Worm (Caenorhabditis elegans) whole organism, L1 larva: ENCODE data around the gene lelo-3.

ENCODE experiments used
- C04F5.9 ChIP-seq: sonication (generic microtip); optimal IDR thresholded peaks from 2 replicates; lab custom pipeline; 2016; ENCODE audit warnings: missing genetic modification characterization, missing compliant biosample characterization
- aha-1 ChIP-seq: fragments of 150-350 bp; optimal IDR thresholded peaks from 2 replicates; lab custom pipeline; 2014; ENCODE audit warnings: missing biosample characterization, missing genetic modification characterization
- alr-1 ChIP-seq: fragments of 200-800 bp; sonication (Bioruptor generic); optimal IDR thresholded peaks from 2 replicates; lab custom pipeline; 2018; ENCODE audit warnings: borderline replicate concordance, mild to moderate bottlenecking, missing genetic modification characterization, missing compliant biosample characterization
- aly-2 ChIP-seq: fragments of 150-350 bp; optimal IDR thresholded peaks from 2 replicates; lab custom pipeline; 2014; ENCODE audit warnings: missing biosample characterization, missing genetic modification characterization
- blmp-1 ChIP-seq: fragments of 150-350 bp; optimal IDR thresholded peaks from 2 replicates; lab custom pipeline; 2014; ENCODE audit warnings: missing biosample characterization, missing genetic modification characterization
- ceh-82 ChIP-seq, 3 experiments: fragments of 150-350 bp in 1 of 3; sonication (generic microtip) in 2 of 3; optimal IDR thresholded peaks; 2 replicates each; lab custom pipeline; 2014 to 2017; ENCODE audit warnings: missing biosample characterization in 3 of 3, missing genetic modification characterization in 3 of 3
- ceh-88 ChIP-seq: fragments of 200-800 bp; sonication (Bioruptor generic); IDR thresholded peaks from 2 replicates; pipeline ENCODE4 v1.3.6; 2022; ENCODE audit warnings: missing genetic modification characterization, missing compliant biosample characterization
- dpl-1 ChIP-seq, 3 experiments: fragments of 150-350 bp in 2 of 3; sonication (generic microtip) in 1 of 3; optimal IDR thresholded peaks; 2 replicates each; lab custom pipeline; 2014 to 2017; ENCODE audit warnings: missing biosample characterization in 3 of 3, missing genetic modification characterization in 3 of 3, missing genetic modification reagents in 3 of 3
- dsc-1 ChIP-seq: sonication (generic microtip); optimal IDR thresholded peaks from 2 replicates; lab custom pipeline; 2016; ENCODE audit warnings: mild to moderate bottlenecking, missing genetic modification characterization, missing compliant biosample characterization
- efl-1 ChIP-seq, 4 experiments: fragments of 150-350 bp; optimal IDR thresholded peaks in 3 of 4; peaks in 1 of 4; 1 replicate in 1 of 4; 2 replicates in 3 of 4; lab custom pipeline; 2014; ENCODE audit warnings: missing biosample characterization in 2 of 4, missing genetic modification characterization in 2 of 4, missing genetic modification reagents in 2 of 4
- egl-27 ChIP-seq, 2 experiments: fragments of 150-350 bp in 1 of 2; sonication (generic microtip); optimal IDR thresholded peaks; 3 replicates each; lab custom pipeline; 2017 to 2018; ENCODE audit warnings: missing biosample characterization in 2 of 2, missing genetic modification characterization in 2 of 2, missing genetic modification reagents in 2 of 2
- elt-2 ChIP-seq: sonication (generic microtip); optimal IDR thresholded peaks from 2 replicates; lab custom pipeline; 2016; ENCODE audit warnings: missing genetic modification characterization, mild to moderate bottlenecking, inconsistent platforms, missing compliant biosample characterization, missing genetic modification reagents
- elt-3 ChIP-seq, 6 experiments: fragments of 150-350 bp in 1 of 6; sonication (generic microtip); optimal IDR thresholded peaks; 2 replicates each; lab custom pipeline; 2017 to 2018; ENCODE audit warnings: missing biosample characterization in 6 of 6, missing genetic modification characterization in 6 of 6, inconsistent platforms in 1 of 6
- fkh-4 ChIP-seq: sonication (generic microtip); optimal IDR thresholded peaks from 2 replicates; lab custom pipeline; 2016; ENCODE audit warnings: missing compliant biosample characterization, missing genetic modification characterization, borderline replicate concordance
- hlh-17 ChIP-seq: fragments of 200-800 bp; sonication (Bioruptor generic); optimal IDR thresholded peaks from 2 replicates; lab custom pipeline; 2018; ENCODE audit warnings: missing genetic modification characterization, mild to moderate bottlenecking, missing compliant biosample characterization, moderate library complexity, borderline replicate concordance
- hlh-4 ChIP-seq: sonication (generic microtip); optimal IDR thresholded peaks from 2 replicates; lab custom pipeline; 2016; ENCODE audit warnings: mild to moderate bottlenecking, missing genetic modification characterization, missing compliant biosample characterization
- isw-1 ChIP-seq: fragments of 200-800 bp; sonication (Bioruptor generic); IDR thresholded peaks from 2 replicates; pipeline ENCODE4 v1.3.6; 2022; ENCODE audit warnings: missing genetic modification characterization, missing compliant biosample characterization
- lin-13 ChIP-seq: fragments of 150-350 bp; optimal IDR thresholded peaks from 2 replicates; lab custom pipeline; 2014; ENCODE audit warnings: missing biosample characterization, missing genetic modification reagents, missing genetic modification characterization
- lin-14 ChIP-seq: fragments of 200-800 bp; sonication (Bioruptor generic); optimal IDR thresholded peaks from 2 replicates; lab custom pipeline; 2018; ENCODE audit warnings: mild to moderate bottlenecking, missing genetic modification characterization, moderate library complexity, missing compliant biosample characterization
- lin-35 ChIP-seq, 2 experiments: fragments of 150-350 bp; optimal IDR thresholded peaks; 2 replicates each; lab custom pipeline; 2014; ENCODE audit warnings: missing biosample characterization in 2 of 2, missing genetic modification characterization in 2 of 2, missing genetic modification reagents in 2 of 2
- lir-3 ChIP-seq: sonication (generic microtip); optimal IDR thresholded peaks from 2 replicates; lab custom pipeline; 2016; ENCODE audit warnings: mild to moderate bottlenecking, missing genetic modification characterization, moderate library complexity, missing compliant biosample characterization; ENCODE audit not compliant: poor library complexity
- lsy-2 ChIP-seq, 2 experiments: fragments of 150-350 bp; optimal IDR thresholded peaks; 2 replicates each; lab custom pipeline; 2014; ENCODE audit warnings: missing biosample characterization in 2 of 2, missing genetic modification characterization in 2 of 2
- mab-9 ChIP-seq: fragments of 200-800 bp; sonication (Bioruptor generic); IDR thresholded peaks from 2 replicates; pipeline ENCODE4 v1.3.6; 2022; ENCODE audit warnings: missing genetic modification reagents, missing genetic modification characterization, missing compliant biosample characterization
- nhr-12 ChIP-seq: sonication (generic microtip); optimal IDR thresholded peaks from 2 replicates; lab custom pipeline; 2017; ENCODE audit warnings: missing biosample characterization, missing genetic modification characterization
- nhr-19 ChIP-seq: fragments of 200-800 bp; sonication (Bioruptor generic); conservative IDR thresholded peaks from 2 replicates; pipeline ENCODE4 v1.3.6; 2022; ENCODE audit warnings: missing genetic modification characterization, missing compliant biosample characterization
- nhr-20 ChIP-seq: sonication (generic microtip); optimal IDR thresholded peaks from 2 replicates; lab custom pipeline; 2016; ENCODE audit warnings: mild to moderate bottlenecking, missing genetic modification characterization, missing compliant biosample characterization
- nhr-28 ChIP-seq: fragments of 150-350 bp; optimal IDR thresholded peaks from 2 replicates; lab custom pipeline; 2014; ENCODE audit warnings: missing biosample characterization, missing genetic modification characterization
- nhr-71 ChIP-seq: sonication (generic microtip); optimal IDR thresholded peaks from 2 replicates; lab custom pipeline; 2016; ENCODE audit warnings: mild to moderate bottlenecking, missing genetic modification characterization, moderate library complexity, missing compliant biosample characterization
- nhr-76 ChIP-seq: sonication (generic microtip); optimal IDR thresholded peaks from 2 replicates; lab custom pipeline; 2017; ENCODE audit warnings: missing biosample characterization, missing genetic modification characterization
- nhr-77 ChIP-seq: fragments of 150-350 bp; optimal IDR thresholded peaks from 2 replicates; lab custom pipeline; 2014; ENCODE audit warnings: missing biosample characterization, missing genetic modification characterization
- nhr-84 ChIP-seq: sonication (generic microtip); optimal IDR thresholded peaks from 2 replicates; lab custom pipeline; 2017; ENCODE audit warnings: missing biosample characterization, missing genetic modification characterization
- nhr-85 ChIP-seq: sonication (generic microtip); peaks from one replicate; lab custom pipeline; 2016; ENCODE audit warnings: missing genetic modification characterization, inconsistent platforms, missing compliant biosample characterization
- nhr-90 ChIP-seq: sonication (generic microtip); optimal IDR thresholded peaks from 2 replicates; lab custom pipeline; 2016; ENCODE audit warnings: mild to moderate bottlenecking, missing genetic modification characterization, missing compliant biosample characterization; ENCODE audit not compliant: poor library complexity
- pax-3 ChIP-seq: fragments of 200-800 bp; sonication (Bioruptor generic); optimal IDR thresholded peaks from 2 replicates; lab custom pipeline; 2018; ENCODE audit warnings: mild to moderate bottlenecking, missing genetic modification characterization, moderate library complexity, missing compliant biosample characterization
- snu-23 ChIP-seq: sonication (generic microtip); optimal IDR thresholded peaks from 2 replicates; lab custom pipeline; 2016; ENCODE audit warnings: missing genetic modification characterization, missing compliant biosample characterization
- sox-4 ChIP-seq: sonication (generic microtip); optimal IDR thresholded peaks from 2 replicates; lab custom pipeline; 2016; ENCODE audit warnings: missing genetic modification characterization, missing compliant biosample characterization
- sptf-1 ChIP-seq: fragments of 150-350 bp; optimal IDR thresholded peaks from 2 replicates; lab custom pipeline; 2014; ENCODE audit warnings: missing biosample characterization, missing genetic modification characterization
- sup-37 ChIP-seq: fragments of 200-800 bp; sonication (Bioruptor generic); optimal IDR thresholded peaks from 2 replicates; lab custom pipeline; 2018; ENCODE audit warnings: mild to moderate bottlenecking, missing genetic modification characterization, missing compliant biosample characterization
- swsn-7 ChIP-seq: sonication (generic microtip); optimal IDR thresholded peaks from 2 replicates; lab custom pipeline; 2016; ENCODE audit warnings: missing genetic modification characterization, missing compliant biosample characterization
- tbx-2 ChIP-seq: sonication (generic microtip); optimal IDR thresholded peaks from 2 replicates; lab custom pipeline; 2016; ENCODE audit warnings: missing genetic modification characterization, missing compliant biosample characterization
- unc-130 ChIP-seq: fragments of 150-350 bp; optimal IDR thresholded peaks from 2 replicates; lab custom pipeline; 2017; ENCODE audit warnings: missing biosample characterization, missing genetic modification characterization, inconsistent platforms
- unc-86 ChIP-seq: sonication (generic microtip); optimal IDR thresholded peaks from 2 replicates; lab custom pipeline; 2016; ENCODE audit warnings: missing genetic modification characterization, missing compliant biosample characterization
- xbp-1 ChIP-seq: sonication (generic microtip); optimal IDR thresholded peaks from 2 replicates; lab custom pipeline; 2016; ENCODE audit warnings: missing genetic modification characterization, missing compliant biosample characterization

lelo-3 gene

ce11 chrX:6026732-6027528, 4.6 kb upstream of the lelo-3 start:
- no peak for TF ChIP-seq nhr-76 (tag; lab: Kevin White, UChicago)
- TF ChIP-seq elt-2 (tag; lab: Kevin White, UChicago) = peak; percentile 42
- TF ChIP-seq blmp-1 (tag; lab: Kevin White, UChicago) = peak; percentile 94

ce11 chrX:6024977-6025376, 2.6 kb upstream of the lelo-3 start:
- TF ChIP-seq elt-2 (tag; lab: Kevin White, UChicago) (peak; percentile 58), nhr-20 (tag; lab: Kevin White, UChicago) (peak; percentile 21), unc-86 (tag; lab: Kevin White, UChicago) (no peak), sptf-1 (tag; lab: Kevin White, UChicago) (no peak), isw-1 (GFP tag; lab: Robert Waterston, UW) (no peak), lin-35 (GFP tag; optimal IDR thresholded peaks at IDR 0.05; lab: Kevin White, UChicago) (peak in 1 of 2 experiments; percentile 40), nhr-90 (peak; percentile 40), lir-3 (no peak), nhr-71 (tag; lab: Kevin White, UChicago) (peak; percentile 34)

ce11 chrX:6020782-6021181, 1.6 kb downstream of the lelo-3 start:
- TF ChIP-seq nhr-12 = no peak
- TF ChIP-seq efl-1 (optimal IDR thresholded peaks at IDR 0.05; lab: Kevin White, UChicago) = no peak
- peak in 1 of 2 experiments; percentile 14 for TF ChIP-seq efl-1 (GFP tag; optimal IDR thresholded peaks at IDR 0.05 in 1 of 2; lab: Kevin White, UChicago)
- no peak for TF ChIP-seq elt-3 (tag; optimal IDR thresholded peaks at IDR 0.05; lab: Kevin White, UChicago)

- no peak for TF ChIP-seq nhr-12
- peak; percentile 44 for TF ChIP-seq dsc-1 (tag; lab: Kevin White, UChicago)
- no peak for TF ChIP-seq alr-1 (tag; lab: Kevin White, UChicago)
- TF ChIP-seq hlh-4 = no peak
- TF ChIP-seq nhr-77 (tag; lab: Kevin White, UChicago) = no peak
- no peak for TF ChIP-seq swsn-7 (tag; lab: Kevin White, UChicago)
- TF ChIP-seq sptf-1 (tag; lab: Kevin White, UChicago) = no peak
- no peak for TF ChIP-seq ceh-82 (tag; optimal IDR thresholded peaks at IDR 0.05; lab: Kevin White, UChicago)
- TF ChIP-seq sup-37 (GFP tag; lab: Kevin White, UChicago) = no peak
- TF ChIP-seq C04F5.9 (tag; lab: Kevin White, UChicago) = no peak
- no peak for TF ChIP-seq unc-130
- TF ChIP-seq lsy-2 (tag; optimal IDR thresholded peaks at IDR 0.05; lab: Kevin White, UChicago) = peak in 1 of 2 experiments; percentile 18
- no peak for TF ChIP-seq dpl-1 (GFP tag; optimal IDR thresholded peaks at IDR 0.05; lab: Kevin White, UChicago)
- TF ChIP-seq aly-2 = no peak
- peak; percentile 47 for TF ChIP-seq xbp-1
- TF ChIP-seq nhr-71 (tag; lab: Kevin White, UChicago) = peak; percentile 87
- no peak for TF ChIP-seq mab-9 (GFP tag; lab: Robert Waterston, UW)
- no peak for TF ChIP-seq nhr-85 (tag; lab: Kevin White, UChicago)
- TF ChIP-seq lin-13 (GFP tag; lab: Kevin White, UChicago) = no peak
- TF ChIP-seq ceh-88 = no peak
- peak; percentile 13 for TF ChIP-seq lir-3
- no peak for TF ChIP-seq pax-3 (tag; lab: Kevin White, UChicago)
- peak; percentile 55 for TF ChIP-seq lin-14 (GFP tag; lab: Kevin White, UChicago)
- no peak for TF ChIP-seq aha-1 (tag; lab: Kevin White, UChicago)
- TF ChIP-seq snu-23 (GFP tag; lab: Kevin White, UChicago) = peak; percentile 75
- TF ChIP-seq fkh-4 (tag; lab: Kevin White, UChicago) = no peak
- no peak for TF ChIP-seq tbx-2
- no peak for TF ChIP-seq isw-1 (GFP tag; lab: Robert Waterston, UW)
- TF ChIP-seq nhr-90 = no peak
- TF ChIP-seq hlh-17 (GFP tag; lab: Kevin White, UChicago) = no peak
- no peak for TF ChIP-seq egl-27 (tag; optimal IDR thresholded peaks at IDR 0.05; lab: Kevin White, UChicago)
- peak; percentile 38; the same call in 1 of the 2 replicates for TF ChIP-seq nhr-19 (GFP tag; lab: Robert Waterston, UW)
- TF ChIP-seq nhr-28 = no peak
- TF ChIP-seq sox-4 (tag; lab: Kevin White, UChicago) = no peak
- TF ChIP-seq nhr-84 (tag; lab: Kevin White, UChicago) = no peak
Measured at ce11 chrX:6019886-6020469, 2.4 kb downstream of the lelo-3 start, which contains the start of gene C09B8.4. Gene C09B8.4 (minus strand): TSS chrX:6019936.
